Worm (Caenorhabditis elegans): ENCODE data around the gene R160.10.

R160.10 gene

ce11 chrX:4367414-4367813 is at the start of gene R160.10:
R160.10 (minus strand) TSS chrX:4367514.
- no peak for TF ChIP-seq unc-62 (GFP tag; optimal IDR thresholded peaks at IDR 0.05)

ce11 chrX:4415289-4415688 is 48.0 kb upstream of the R160.10 start:
- no peak for TF ChIP-seq unc-62 (GFP tag; optimal IDR thresholded peaks at IDR 0.05)

- no peak for TF ChIP-seq unc-62 (GFP tag; optimal IDR thresholded peaks at IDR 0.05)
These were observed 45.9 kb upstream of the R160.10 start for ce11 chrX:4413206-4413605.

ce11 chrX:4410280-4410911 is 43.1 kb upstream of the R160.10 start:
- TF ChIP-seq unc-62 (GFP tag; optimal IDR thresholded peaks at IDR 0.05): no peak

ce11 chrX:4409591-4410279 is 42.4 kb upstream of the R160.10 start:
- no peak for TF ChIP-seq unc-62 (GFP tag; optimal IDR thresholded peaks at IDR 0.05)

ce11 chrX:4408466-4408865 is 41.2 kb upstream of the R160.10 start:
- no peak for TF ChIP-seq unc-62 (GFP tag; optimal IDR thresholded peaks at IDR 0.05)

- TF ChIP-seq unc-62 (GFP tag; optimal IDR thresholded peaks at IDR 0.05): no peak
These were observed 37.4 kb upstream of the R160.10 start for ce11 chrX:4404717-4405116.

ce11 chrX:4402854-4403253 is 35.5 kb upstream of the R160.10 start, which contains the start of gene D1079.1:
D1079.1 (plus strand) TSS chrX:4403154.
- TF ChIP-seq unc-62 (GFP tag; optimal IDR thresholded peaks at IDR 0.05): no peak

- no peak for TF ChIP-seq unc-62 (GFP tag; optimal IDR thresholded peaks at IDR 0.05)
These were observed 33.0 kb upstream of the R160.10 start for ce11 chrX:4400296-4400695.

- no peak for TF ChIP-seq unc-62 (GFP tag; optimal IDR thresholded peaks at IDR 0.05)
These were observed 30.1 kb upstream of the R160.10 start for ce11 chrX:4397460-4397859.

- no peak for TF ChIP-seq unc-62 (GFP tag; optimal IDR thresholded peaks at IDR 0.05)
These were observed 27.9 kb upstream of the R160.10 start for ce11 chrX:4395073-4395850.

- TF ChIP-seq unc-62 (GFP tag; optimal IDR thresholded peaks at IDR 0.05): no peak
These were observed 24.4 kb upstream of the R160.10 start for ce11 chrX:4391680-4392079.

- no peak for TF ChIP-seq unc-62 (GFP tag; optimal IDR thresholded peaks at IDR 0.05)
These were observed 21.6 kb upstream of the R160.10 start, which contains the start of gene dpy-23 for ce11 chrX:4388834-4389409. dpy-23 (plus strand) TSS chrX:4389359.

- TF ChIP-seq unc-62 (GFP tag; optimal IDR thresholded peaks at IDR 0.05): no peak
These were observed 19.2 kb upstream of the R160.10 start for ce11 chrX:4386493-4386892.

- no peak for TF ChIP-seq unc-62 (GFP tag; optimal IDR thresholded peaks at IDR 0.05)
These were observed 16.1 kb upstream of the R160.10 start, which contains the start of gene lst-2 for ce11 chrX:4383316-4383936. lst-2 (minus strand) TSS chrX:4383366.

ce11 chrX:4377689-4378088 is 10.4 kb upstream of the R160.10 start, which contains the start of gene R160.12:
R160.12 (minus strand) TSS chrX:4377789.
- TF ChIP-seq unc-62 (GFP tag; optimal IDR thresholded peaks at IDR 0.05): no peak
